Fruit fly (Drosophila melanogaster): ENCODE measurements around the gene Trmt112.

Gene Trmt112

DNA sequence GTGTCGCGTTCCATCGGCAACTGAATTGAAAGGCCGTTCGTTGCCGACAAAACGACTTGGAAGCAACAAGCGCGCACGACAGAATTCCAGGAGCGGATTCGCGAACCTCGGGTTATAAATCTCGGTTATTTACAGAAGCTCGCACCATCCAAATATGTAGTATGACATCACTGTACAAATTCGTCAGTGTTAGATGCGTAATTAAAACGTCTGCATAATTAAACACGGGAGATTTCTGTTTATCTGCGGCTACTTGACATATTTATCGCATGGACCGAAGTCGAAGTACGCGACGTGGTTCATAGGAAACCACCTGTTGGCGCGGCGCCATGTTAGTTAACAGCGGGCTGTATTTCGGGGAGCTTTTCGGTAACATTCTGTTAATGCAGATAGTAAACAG is 44.7 kb downstream of the Trmt112 start, which contains the start of gene Ac78C (continued):
- TF ChIP-seq run (tag; optimal IDR thresholded peaks at IDR 0.05): peak; percentile 72
- TF ChIP-seq E2f2 (GFP tag; IDR thresholded peaks at IDR 0.05): peak; percentile 16
- peak; percentile 85 for TF ChIP-seq CG7987 (GFP tag; optimal IDR thresholded peaks at IDR 0.05)
- TF ChIP-seq Chrac-16 (GFP tag; optimal IDR thresholded peaks at IDR 0.05): peak; percentile 69
- TF ChIP-seq ara (GFP tag; IDR thresholded peaks at IDR 0.05): peak; percentile 79
- TF ChIP-seq sens-2 (GFP tag; IDR thresholded peaks at IDR 0.05): peak; percentile 45; the same call in 1 of the 2 replicates
- TF ChIP-seq ewg (GFP tag; optimal IDR thresholded peaks at IDR 0.05): peak; percentile 58
- TF ChIP-seq lov (optimal IDR thresholded peaks at IDR 0.05): no peak
- TF ChIP-seq lov (GFP tag; IDR thresholded peaks at IDR 0.05): peak; percentile 56; the same call in 1 of the 3 replicates
- TF ChIP-seq BEAF-32 (GFP tag; optimal IDR thresholded peaks at IDR 0.05): no peak
- TF ChIP-seq Fer1 (GFP tag; optimal IDR thresholded peaks at IDR 0.05): peak; percentile 96
- TF ChIP-seq Aef1 (GFP tag; IDR thresholded peaks at IDR 0.05): peak; percentile 87
- TF ChIP-seq CG7357 (GFP tag; IDR thresholded peaks at IDR 0.05): peak; percentile 70; the same call in 1 of the 3 replicates
- peak; percentile 72 for TF ChIP-seq CG12659 (GFP tag; optimal IDR thresholded peaks at IDR 0.05)
- TF ChIP-seq H2.0 (GFP tag; IDR thresholded peaks at IDR 0.05): peak; percentile 77
- TF ChIP-seq knrl (GFP tag; IDR thresholded peaks at IDR 0.05; ENCODE audit: partially characterized antibody): peak; percentile 66
- peak; percentile 91 for TF ChIP-seq vfl (GFP tag; optimal IDR thresholded peaks at IDR 0.05)
- TF ChIP-seq CG9876 (GFP tag; optimal IDR thresholded peaks at IDR 0.05): peak; percentile 67
- TF ChIP-seq tio (GFP tag; optimal IDR thresholded peaks at IDR 0.05): peak; percentile 24
- peak; percentile 32 for TF ChIP-seq Dref (GFP tag; IDR thresholded peaks at IDR 0.05)
- no peak for TF ChIP-seq CG1832 (GFP tag; optimal IDR thresholded peaks at IDR 0.05)
- peak; percentile 48; the same call in 1 of the 2 replicates for TF ChIP-seq bbx (GFP tag; IDR thresholded peaks at IDR 0.05; ENCODE audit: partially characterized antibody)
- peak; percentile 77 for TF ChIP-seq CG18619 (GFP tag; optimal IDR thresholded peaks at IDR 0.05)
- peak; percentile 67; the same call in 1 of the 2 replicates for TF ChIP-seq CG4404 (GFP tag; IDR thresholded peaks at IDR 0.05)
- TF ChIP-seq CG14965 (GFP tag; optimal IDR thresholded peaks at IDR 0.05; ENCODE audit: borderline replicate concordance): peak; percentile 18
- peak; percentile 89 for TF ChIP-seq CG7786 (GFP tag; optimal IDR thresholded peaks at IDR 0.05)
- peak; percentile 87 for TF ChIP-seq ci (GFP tag; IDR thresholded peaks at IDR 0.05)
- peak; percentile 85 for TF ChIP-seq CG31365 (tag; optimal IDR thresholded peaks at IDR 0.05)
- TF ChIP-seq CG12104 (GFP tag; optimal IDR thresholded peaks at IDR 0.05): peak; percentile 31
- TF ChIP-seq row (GFP tag; IDR thresholded peaks at IDR 0.05): peak; percentile 86
- TF ChIP-seq az2 (GFP tag; optimal IDR thresholded peaks at IDR 0.05): peak; percentile 66
- peak; percentile 74 for TF ChIP-seq Blimp-1 (GFP tag; optimal IDR thresholded peaks at IDR 0.05)
- TF ChIP-seq cad (GFP tag; optimal IDR thresholded peaks at IDR 0.05): no peak
- TF ChIP-seq Side (GFP tag; optimal IDR thresholded peaks at IDR 0.05): peak; percentile 90
- peak; percentile 80 for TF ChIP-seq bowl (GFP tag; IDR thresholded peaks at IDR 0.05)
- TF ChIP-seq br (optimal IDR thresholded peaks at IDR 0.05): no peak
- no peak for TF ChIP-seq sim (GFP tag; IDR thresholded peaks at IDR 0.05)
- TF ChIP-seq CG17328 (GFP tag; IDR thresholded peaks at IDR 0.05): peak; percentile 72
- no peak for TF ChIP-seq oc (tag; optimal IDR thresholded peaks at IDR 0.05)
- TF ChIP-seq ems (GFP tag; optimal IDR thresholded peaks at IDR 0.05): peak; percentile 85
- peak; percentile 77 for TF ChIP-seq CG32767 (GFP tag; IDR thresholded peaks at IDR 0.05)
- TF ChIP-seq NC2β (GFP tag; optimal IDR thresholded peaks at IDR 0.05): peak; percentile 70
- TF ChIP-seq Hr3 (GFP tag; optimal IDR thresholded peaks at IDR 0.05): peak; percentile 59
- peak; percentile 68; the same call in 1 of the 2 replicates for TF ChIP-seq stc (GFP tag; IDR thresholded peaks at IDR 0.05)
- peak; percentile 81 for TF ChIP-seq CG14050 (GFP tag; IDR thresholded peaks at IDR 0.05)
- TF ChIP-seq Usf (GFP tag; optimal IDR thresholded peaks at IDR 0.05): peak; percentile 48
- TF ChIP-seq HHEX (GFP tag; optimal IDR thresholded peaks at IDR 0.05): peak; percentile 91
- TF ChIP-seq CG14014 (GFP tag; IDR thresholded peaks at IDR 0.05): peak; percentile 89
- peak; percentile 82; the same call in 2 of the 3 replicates for TF ChIP-seq CG6175 (GFP tag; IDR thresholded peaks at IDR 0.05)
- no peak for TF ChIP-seq Trl (optimal IDR thresholded peaks at IDR 0.05)
- TF ChIP-seq Trl (GFP tag; optimal IDR thresholded peaks at IDR 0.05): peak; percentile 89
- TF ChIP-seq CG13624 (GFP tag; optimal IDR thresholded peaks at IDR 0.05): peak; percentile 96
- peak; percentile 95 for TF ChIP-seq sob (GFP tag; IDR thresholded peaks at IDR 0.05)
